Worm (Caenorhabditis elegans) whole organism, late embryonic: ENCODE data around the gene F32D1.7.

ENCODE experiments used
- fax-1 ChIP-seq: sonication (generic microtip); optimal IDR thresholded peaks from 2 replicates; lab custom pipeline; 2016; ENCODE audit warnings: missing genotype, missing genetic modification characterization, missing compliant biosample characterization
- hlh-13 ChIP-seq: fragments of 200-800 bp; sonication (Bioruptor generic); optimal IDR thresholded peaks from 2 replicates; lab custom pipeline; 2018; ENCODE audit warnings: mild to moderate bottlenecking, missing genetic modification characterization, missing compliant biosample characterization
- lin-11 ChIP-seq: fragments of 200-800 bp; sonication (Bioruptor generic); optimal IDR thresholded peaks from 2 replicates; lab custom pipeline; 2018; ENCODE audit warnings: mild to moderate bottlenecking, missing genetic modification characterization, missing compliant biosample characterization

ce11 chrV:4372986-4373385, 3.0 kb downstream of the F32D1.7 start:
- TF ChIP-seq lin-11 (no peak), hlh-13 (GFP tag; lab: Kevin White, UChicago) (no peak), fax-1 (tag; lab: Kevin White, UChicago) (no peak)
